Worm (Caenorhabditis elegans): ENCODE data around the gene hsp-3.

- TF ChIP-seq ztf-29 (GFP tag; IDR thresholded peaks at IDR 0.05) (no peak), cog-1 (tag; optimal IDR thresholded peaks at IDR 0.05) (no peak), flt-1 (GFP tag; IDR thresholded peaks at IDR 0.05) (no peak), klf-2 (GFP tag; conservative IDR thresholded peaks at IDR 0.05) (no peak)
Observed at ce11 chrX:6128773-6129172, 36.8 kb upstream of the hsp-3 start.

Data from whole organism, midembryonic.